Worm (Caenorhabditis elegans) whole organism, L4 larva: ENCODE data around the gene srw-118.
A peak's percentile ranks its signal among the peaks of the same experiment; 100 is the strongest.

Experiments used
- F10B5.3 ChIP-seq: sonication (generic microtip); optimal IDR thresholded peaks from 2 replicates; lab custom pipeline; 2016; ENCODE audit warnings: mild to moderate bottlenecking, missing genetic modification characterization, missing compliant biosample characterization
- F26F4.8 ChIP-seq: fragments of 200-800 bp; sonication (Bioruptor generic); conservative IDR thresholded peaks from 2 replicates; pipeline ENCODE4 v1.3.6; 2022; ENCODE audit warnings: missing genetic modification characterization, missing compliant biosample characterization
- F37D6.2 ChIP-seq: sonication (generic microtip); optimal IDR thresholded peaks from 2 replicates; lab custom pipeline; 2016; ENCODE audit warnings: mild to moderate bottlenecking, missing genetic modification characterization, missing compliant biosample characterization
- F44E2.7 ChIP-seq: fragments of 200-800 bp; sonication (Bioruptor generic); IDR thresholded peaks from 2 replicates; pipeline ENCODE4 v2.1.2; 2022; ENCODE audit warnings: missing genetic modification characterization, missing compliant biosample characterization
- R02D3.7 ChIP-seq: fragments of 150-350 bp; sonication (generic microtip); optimal IDR thresholded peaks from 3 replicates; lab custom pipeline; 2014; ENCODE audit warnings: missing biosample characterization, missing genetic modification characterization
- ZK337.2 ChIP-seq: fragments of 200-800 bp; sonication (Bioruptor generic); IDR thresholded peaks from 2 replicates; pipeline ENCODE4 v1.3.6; 2022; ENCODE audit warnings: missing genetic modification reagents, missing genetic modification characterization, missing compliant biosample characterization
- attf-4 ChIP-seq: sonication (generic microtip); optimal IDR thresholded peaks from 3 replicates; lab custom pipeline; 2017; ENCODE audit warnings: missing biosample characterization, missing genetic modification characterization
- ceh-44 ChIP-seq: fragments of 200-800 bp; sonication (Bioruptor generic); IDR thresholded peaks from 2 replicates; pipeline ENCODE4 v1.3.6; 2022; ENCODE audit warnings: missing genetic modification reagents, missing genetic modification characterization, missing compliant biosample characterization
- ceh-82 ChIP-seq: sonication (generic microtip); optimal IDR thresholded peaks from 2 replicates; lab custom pipeline; 2017; ENCODE audit warnings: missing biosample characterization, missing genetic modification characterization
- ctbp-1 ChIP-seq: fragments of 200-800 bp; sonication (Bioruptor generic); IDR thresholded peaks from 2 replicates; pipeline ENCODE4 v1.3.6; 2022; ENCODE audit warnings: missing genetic modification reagents, missing genetic modification characterization, missing compliant biosample characterization
- dmd-6 ChIP-seq: fragments of 200-800 bp; sonication (Bioruptor generic); IDR thresholded peaks from 2 replicates; pipeline ENCODE4 v1.3.6; 2022; ENCODE audit warnings: missing genetic modification reagents, missing genetic modification characterization, missing compliant biosample characterization
- duxl-1 ChIP-seq: sonication (generic microtip); optimal IDR thresholded peaks from 2 replicates; lab custom pipeline; 2016; ENCODE audit warnings: mild to moderate bottlenecking, missing genetic modification characterization, moderate library complexity, missing compliant biosample characterization; ENCODE audit not compliant: poor library complexity
- egl-27 ChIP-seq: sonication (generic microtip); optimal IDR thresholded peaks from 3 replicates; lab custom pipeline; 2017; ENCODE audit warnings: missing biosample characterization, missing genetic modification reagents, missing genetic modification characterization
- fos-1 ChIP-seq: fragments of 150-350 bp; optimal IDR thresholded peaks from 2 replicates; lab custom pipeline; 2014; ENCODE audit warnings: missing biosample characterization, missing genetic modification characterization
- hmg-1.1 ChIP-seq: fragments of 200-800 bp; sonication (Bioruptor generic); IDR thresholded peaks from 2 replicates; pipeline ENCODE4 v1.3.6; 2022; ENCODE audit warnings: missing genetic modification reagents, missing genetic modification characterization, missing compliant biosample characterization
- lim-7 ChIP-seq: fragments of 200-800 bp; sonication (Bioruptor generic); IDR thresholded peaks from 2 replicates; pipeline ENCODE4 v1.3.6; 2022; ENCODE audit warnings: missing genetic modification characterization, missing compliant biosample characterization
- lin-1 ChIP-seq: fragments of 200-800 bp; sonication (Bioruptor generic); IDR thresholded peaks from 2 replicates; pipeline ENCODE4 v1.3.6; 2022; ENCODE audit warnings: missing genetic modification reagents, missing genetic modification characterization, missing compliant biosample characterization
- lir-3 ChIP-seq: sonication (generic microtip); optimal IDR thresholded peaks from 2 replicates; lab custom pipeline; 2016; ENCODE audit warnings: mild to moderate bottlenecking, missing genetic modification characterization, missing compliant biosample characterization
- madf-5 ChIP-seq, 2 experiments: fragments of 200-800 bp; sonication (Bioruptor generic); IDR thresholded peaks; 2 replicates each; pipeline ENCODE4 v1.3.6; 2022; ENCODE audit warnings: missing compliant biosample characterization in 2 of 2, missing genetic modification characterization in 2 of 2
- madf-9 ChIP-seq: fragments of 200-800 bp; sonication (Bioruptor generic); conservative IDR thresholded peaks from 2 replicates; pipeline ENCODE4 v1.3.6; 2022; ENCODE audit warnings: missing genetic modification reagents, missing genetic modification characterization, missing compliant biosample characterization
- mdt-29 ChIP-seq: fragments of 200-800 bp; sonication (Bioruptor generic); IDR thresholded peaks from 2 replicates; pipeline ENCODE4 v1.3.6; 2022; ENCODE audit warnings: missing genetic modification reagents, missing genetic modification characterization, missing compliant biosample characterization
- mxl-2 ChIP-seq: fragments of 200-800 bp; sonication (Bioruptor generic); conservative IDR thresholded peaks from 2 replicates; pipeline ENCODE4 v1.3.6; 2022; ENCODE audit warnings: missing genetic modification reagents, missing genetic modification characterization, missing compliant biosample characterization
- mxl-3 ChIP-seq: fragments of 200-800 bp; sonication (Bioruptor generic); optimal IDR thresholded peaks from 2 replicates; lab custom pipeline; 2018; ENCODE audit warnings: mild to moderate bottlenecking, missing genetic modification characterization, missing compliant biosample characterization
- nhr-10 ChIP-seq: fragments of 150-350 bp; optimal IDR thresholded peaks from 2 replicates; lab custom pipeline; 2014; ENCODE audit warnings: missing biosample characterization, missing genetic modification characterization
- nhr-25 ChIP-seq: sonication (generic microtip); optimal IDR thresholded peaks from 2 replicates; lab custom pipeline; 2017; ENCODE audit warnings: missing genetic modification characterization, mild to moderate bottlenecking, missing compliant biosample characterization, antibody characterized with exemption, moderate library complexity, borderline replicate concordance; ENCODE audit not compliant: insufficient read depth
- nhr-41 ChIP-seq: fragments of 200-800 bp; sonication (Bioruptor generic); IDR thresholded peaks from 2 replicates; pipeline ENCODE4 v1.3.6; 2022; ENCODE audit warnings: missing genetic modification reagents, missing genetic modification characterization, missing compliant biosample characterization
- nhr-42 ChIP-seq: fragments of 200-800 bp; sonication (Bioruptor generic); IDR thresholded peaks from 2 replicates; pipeline ENCODE4 v1.3.6; 2022; ENCODE audit warnings: missing genetic modification characterization, missing compliant biosample characterization
- pha-4 ChIP-seq, 2 experiments: fragments of 150-350 bp in 1 of 2; fragments of 200-800 bp in 1 of 2; sonication (Bioruptor generic) in 1 of 2; IDR thresholded peaks in 1 of 2; optimal IDR thresholded peaks in 1 of 2; 2 replicates each; pipeline versions ENCODE4 v1.3.6 to Lab custom; 2014 to 2022; ENCODE audit warnings: missing genetic modification characterization in 2 of 2, missing genetic modification reagents in 2 of 2, missing biosample characterization in 1 of 2, missing compliant biosample characterization in 1 of 2
- pqm-1 ChIP-seq: sonication (generic microtip); optimal IDR thresholded peaks from 2 replicates; lab custom pipeline; 2017; ENCODE audit warnings: missing biosample characterization, missing genetic modification characterization
- rbr-2 ChIP-seq: sonication (generic microtip); optimal IDR thresholded peaks from 2 replicates; lab custom pipeline; 2016; ENCODE audit warnings: missing genotype, missing genetic modification characterization, missing compliant biosample characterization
- set-16 ChIP-seq: fragments of 200-800 bp; sonication (Bioruptor generic); IDR thresholded peaks from 2 replicates; pipeline ENCODE4 v1.3.6; 2022; ENCODE audit warnings: missing genetic modification reagents, missing genetic modification characterization, missing compliant biosample characterization
- snpc-4 ChIP-seq: fragments of 150-350 bp; optimal IDR thresholded peaks from 2 replicates; lab custom pipeline; 2014; ENCODE audit warnings: missing biosample characterization, missing genetic modification characterization
- spr-1 ChIP-seq: sonication (generic microtip); optimal IDR thresholded peaks from 2 replicates; lab custom pipeline; 2016; ENCODE audit warnings: mild to moderate bottlenecking, missing genetic modification characterization, missing compliant biosample characterization
- tra-1 ChIP-seq: fragments of 200-800 bp; sonication (Bioruptor generic); IDR thresholded peaks from 2 replicates; pipeline ENCODE4 v1.3.6; 2022; ENCODE audit warnings: missing genetic modification reagents, missing genetic modification characterization, missing compliant biosample characterization
- unc-62 ChIP-seq, 3 experiments: fragments of 150-350 bp in 1 of 3; sonication (generic microtip); optimal IDR thresholded peaks in 2 of 3; peaks in 1 of 3; 1 replicate in 1 of 3; 2 replicates in 2 of 3; lab custom pipeline; 2014 to 2017; ENCODE audit warnings: missing biosample characterization in 3 of 3, missing genetic modification characterization in 3 of 3, missing genetic modification reagents in 3 of 3, missing genotype in 1 of 3
- zip-11 ChIP-seq: fragments of 200-800 bp; sonication (Bioruptor generic); IDR thresholded peaks from 2 replicates; pipeline ENCODE4 v1.3.6; 2022; ENCODE audit warnings: missing genetic modification characterization, missing compliant biosample characterization
- ztf-11 ChIP-seq: fragments of 150-350 bp; optimal IDR thresholded peaks from 2 replicates; lab custom pipeline; 2014; ENCODE audit warnings: missing biosample characterization, missing genetic modification characterization
- ztf-7 ChIP-seq: fragments of 150-350 bp; optimal IDR thresholded peaks from 2 replicates; lab custom pipeline; 2014; ENCODE audit warnings: missing biosample characterization, missing genetic modification characterization

The srw-118 gene

DNA sequence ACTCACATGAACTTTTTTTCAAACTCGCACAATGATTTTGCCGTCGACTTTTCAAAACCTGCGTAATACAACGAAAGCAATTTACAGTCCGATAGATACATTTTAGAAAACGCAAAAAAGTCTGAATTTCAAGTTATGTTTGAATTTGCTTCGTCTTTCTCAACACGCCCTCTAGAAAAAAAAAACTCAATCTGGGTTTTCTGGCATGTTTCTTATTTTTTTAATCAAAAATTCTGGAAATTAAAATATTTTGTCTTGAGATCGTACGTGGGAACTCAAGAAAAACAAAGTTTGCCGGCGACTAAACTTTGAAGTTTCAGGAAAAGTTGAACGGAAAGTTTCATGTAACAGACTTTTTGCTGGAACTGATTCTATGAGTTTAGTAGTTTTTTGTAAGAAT lies 13.9 kb upstream of the srw-118 start, which contains the start of gene srw-115:
TSS of gene srw-115 (minus strand) at position 101 of the 400 bp plus-strand sequence.
- no peak for TF ChIP-seq snpc-4
- TF ChIP-seq duxl-1 (tag; lab: Kevin White, UChicago) = no peak
- TF ChIP-seq ztf-7 (tag; lab: Kevin White, UChicago) = no peak
- no peak for TF ChIP-seq ztf-11 (tag; lab: Kevin White, UChicago)
- TF ChIP-seq ZK337.2 (GFP tag; lab: Robert Waterston, UW) = no peak
- no peak for TF ChIP-seq fos-1 (tag; lab: Kevin White, UChicago)
- TF ChIP-seq attf-4 (tag; lab: Kevin White, UChicago) = no peak
- no peak for TF ChIP-seq nhr-10 (tag; lab: Kevin White, UChicago)
- TF ChIP-seq mdt-29 (GFP tag; lab: Robert Waterston, UW) = no peak
- TF ChIP-seq, all 104 proteins: peak for 0

DNA sequence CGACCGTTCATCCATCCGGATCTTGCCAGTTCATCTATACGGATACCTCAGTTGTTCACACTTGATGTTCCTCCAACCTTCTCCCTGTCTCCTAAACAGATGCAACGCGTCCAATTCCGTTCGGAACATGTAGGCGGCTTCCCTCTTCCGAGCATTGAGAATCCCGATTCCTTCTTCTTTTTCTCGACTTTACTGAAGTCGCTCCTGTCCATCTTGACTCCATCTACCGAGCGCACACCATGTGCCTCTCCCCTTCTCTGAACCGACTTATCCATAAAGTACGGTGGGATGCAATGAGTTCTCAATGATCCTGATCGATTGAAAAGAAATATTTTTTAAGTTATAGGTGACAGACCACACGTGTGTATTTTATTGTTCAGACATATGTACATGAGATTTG lies 12.2 kb upstream of the srw-118 start:
- TF ChIP-seq nhr-42 (GFP tag; lab: Robert Waterston, UW) (no peak), ctbp-1 (GFP tag; lab: Robert Waterston, UW) (no peak), unc-62 (GFP tag; optimal IDR thresholded peaks at IDR 0.05 in 1 of 2; lab: Kevin White, UChicago) (peak in 1 of 2 experiments; percentile 97), unc-62 (tag; optimal IDR thresholded peaks at IDR 0.05; lab: Kevin White, UChicago) (no peak)
- TF ChIP-seq, all 104 proteins: peak for 1

DNA sequence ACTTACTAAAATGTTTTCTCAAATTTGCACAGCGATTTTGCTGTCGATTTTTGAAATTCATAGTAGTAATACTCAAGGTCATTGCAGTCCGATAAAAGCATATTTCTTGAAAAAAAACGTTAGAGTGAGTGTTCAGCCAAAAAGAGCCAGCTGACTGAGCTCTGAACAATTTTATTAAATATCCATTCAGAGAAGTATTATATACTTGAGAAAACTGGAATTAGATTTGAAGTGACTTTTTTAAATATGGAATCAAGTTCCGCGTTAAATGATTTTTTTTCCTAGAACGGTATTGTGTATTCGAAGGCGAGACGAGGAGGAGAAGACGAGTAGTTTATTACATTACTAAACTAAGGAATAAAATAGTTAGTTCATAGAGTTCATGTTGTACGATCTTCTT lies 11.6 kb upstream of the srw-118 start, which contains the start of gene srw-121:
TSS of gene srw-121 (minus strand) at position 101 of the 400 bp plus-strand sequence.
- TF ChIP-seq duxl-1 (tag; lab: Kevin White, UChicago) (no peak), madf-9 (no peak), lin-1 (GFP tag; lab: Robert Waterston, UW) (no peak), pqm-1 (no peak), lir-3 (tag; lab: Kevin White, UChicago) (no peak), mxl-3 (no peak), attf-4 (tag; lab: Kevin White, UChicago) (no peak), hmg-1.1 (GFP tag; lab: Robert Waterston, UW) (no peak), pha-4 (GFP tag; IDR thresholded peaks at IDR 0.05; lab: Robert Waterston, UW) (no peak), pha-4 (tag; optimal IDR thresholded peaks at IDR 0.05; lab: Kevin White, UChicago) (no peak), ceh-82 (tag; lab: Kevin White, UChicago) (no peak), ZK337.2 (GFP tag; lab: Robert Waterston, UW) (no peak), set-16 (no peak), ceh-44 (GFP tag; lab: Robert Waterston, UW) (no peak), nhr-25 (tag; lab: Kevin White, UChicago) (no peak), tra-1 (GFP tag; lab: Robert Waterston, UW) (no peak), R02D3.7 (no peak)

ce11 chrV:2987407-2987806 lies 7.5 kb upstream of the srw-118 start, which contains the start of gene srh-85:
Gene srh-85, minus strand, starts transcription at chrV:2987507.
- no peak for TF ChIP-seq hmg-1.1 (GFP tag; lab: Robert Waterston, UW)
- TF ChIP-seq rbr-2 = no peak
- no peak for TF ChIP-seq madf-5 (GFP tag; IDR thresholded peaks at IDR 0.05; lab: Robert Waterston, UW)
- TF ChIP-seq lir-3 (tag; lab: Kevin White, UChicago) = no peak
- TF ChIP-seq mxl-2 (GFP tag; lab: Robert Waterston, UW) = no peak
- no peak for TF ChIP-seq F26F4.8 (GFP tag; lab: Robert Waterston, UW)
- no peak for TF ChIP-seq F10B5.3 (tag; lab: Kevin White, UChicago)
- TF ChIP-seq lim-7 = no peak
- TF ChIP-seq nhr-25 (tag; lab: Kevin White, UChicago) = no peak
- no peak for TF ChIP-seq zip-11 (GFP tag; lab: Robert Waterston, UW)
- TF ChIP-seq nhr-41 (GFP tag; lab: Robert Waterston, UW) = no peak
- no peak for TF ChIP-seq fos-1 (tag; lab: Kevin White, UChicago)
- no peak for TF ChIP-seq dmd-6
- TF ChIP-seq F37D6.2 (tag; lab: Kevin White, UChicago) = no peak
- TF ChIP-seq spr-1 (tag; lab: Kevin White, UChicago) = no peak
- no peak for TF ChIP-seq ZK337.2 (GFP tag; lab: Robert Waterston, UW)
- no peak for TF ChIP-seq egl-27
- TF ChIP-seq F44E2.7 = no peak
- TF ChIP-seq, all 104 proteins: peak for 0
